Worm (Caenorhabditis elegans) whole organism, late embryonic: ENCODE measurements around the gene K12H6.7.

Experiments
- F13H6.1 ChIP-seq: sonication (generic microtip); optimal IDR thresholded peaks from 2 replicates; lab custom pipeline; 2016; ENCODE audit warnings: missing genetic modification characterization, missing compliant biosample characterization
- K02D7.2 ChIP-seq: sonication (generic microtip); optimal IDR thresholded peaks from 2 replicates; lab custom pipeline; 2017; ENCODE audit warnings: mild to moderate bottlenecking, missing genetic modification characterization, missing compliant biosample characterization
- K09A11.1 ChIP-seq: sonication (generic microtip); optimal IDR thresholded peaks from 2 replicates; lab custom pipeline; 2017; ENCODE audit warnings: antibody characterized with exemption, mild to moderate bottlenecking, missing genetic modification characterization, missing compliant biosample characterization; ENCODE audit not compliant: insufficient read depth
- Y22D7AL.16 ChIP-seq: sonication (generic microtip); optimal IDR thresholded peaks from 2 replicates; lab custom pipeline; 2016; ENCODE audit warnings: missing genetic modification characterization, missing compliant biosample characterization
- ahr-1 ChIP-seq: sonication (generic microtip); optimal IDR thresholded peaks from 2 replicates; lab custom pipeline; 2016; ENCODE audit warnings: missing genetic modification characterization, missing compliant biosample characterization
- ama-1 ChIP-seq: fragments of 150-350 bp; optimal IDR thresholded peaks from 2 replicates; lab custom pipeline; 2014
- ceh-18 ChIP-seq: sonication (generic microtip); optimal IDR thresholded peaks from 2 replicates; lab custom pipeline; 2016; ENCODE audit warnings: missing genetic modification characterization, missing compliant biosample characterization
- ceh-19 ChIP-seq: fragments of 200-800 bp; sonication (Bioruptor generic); optimal IDR thresholded peaks from 2 replicates; lab custom pipeline; 2018; ENCODE audit warnings: mild to moderate bottlenecking, missing genetic modification characterization, missing compliant biosample characterization
- ceh-2 ChIP-seq: sonication (generic microtip); optimal IDR thresholded peaks from 2 replicates; lab custom pipeline; 2016; ENCODE audit warnings: missing genotype, missing genetic modification characterization, missing compliant biosample characterization
- ceh-22 ChIP-seq: sonication (generic microtip); optimal IDR thresholded peaks from 2 replicates; lab custom pipeline; 2017; ENCODE audit warnings: missing biosample characterization, missing genetic modification characterization
- ceh-24 ChIP-seq: sonication (generic microtip); optimal IDR thresholded peaks from 2 replicates; lab custom pipeline; 2016; ENCODE audit warnings: mild to moderate bottlenecking, missing genetic modification characterization, missing compliant biosample characterization
- ceh-31 ChIP-seq: sonication (generic microtip); optimal IDR thresholded peaks from 2 replicates; lab custom pipeline; 2016; ENCODE audit warnings: missing genetic modification characterization, missing compliant biosample characterization
- ceh-48 ChIP-seq: sonication (generic microtip); optimal IDR thresholded peaks from 2 replicates; lab custom pipeline; 2016; ENCODE audit warnings: missing genetic modification characterization, inconsistent platforms, missing compliant biosample characterization
- ceh-6 ChIP-seq: fragments of 200-800 bp; sonication (Bioruptor generic); optimal IDR thresholded peaks from 2 replicates; lab custom pipeline; 2018; ENCODE audit warnings: mild to moderate bottlenecking, missing genetic modification characterization, missing compliant biosample characterization
- che-1 ChIP-seq: sonication (generic microtip); optimal IDR thresholded peaks from 2 replicates; lab custom pipeline; 2016; ENCODE audit warnings: mild to moderate bottlenecking, missing genetic modification characterization, missing compliant biosample characterization
- dmd-4 ChIP-seq: sonication (generic microtip); optimal IDR thresholded peaks from 2 replicates; lab custom pipeline; 2016; ENCODE audit warnings: borderline replicate concordance, missing genetic modification characterization, missing compliant biosample characterization
- dve-1 ChIP-seq: sonication (generic microtip); optimal IDR thresholded peaks from 2 replicates; lab custom pipeline; 2017; ENCODE audit warnings: antibody characterized with exemption, mild to moderate bottlenecking, missing genetic modification characterization, missing compliant biosample characterization
- elt-2 ChIP-seq: sonication (generic microtip); optimal IDR thresholded peaks from 2 replicates; lab custom pipeline; 2016; ENCODE audit warnings: missing genetic modification reagents, missing genetic modification characterization, missing compliant biosample characterization
- fax-1 ChIP-seq: sonication (generic microtip); optimal IDR thresholded peaks from 2 replicates; lab custom pipeline; 2016; ENCODE audit warnings: missing genotype, missing genetic modification characterization, missing compliant biosample characterization
- fkh-6 ChIP-seq: sonication (generic microtip); optimal IDR thresholded peaks from 2 replicates; lab custom pipeline; 2016; ENCODE audit warnings: missing genetic modification characterization, missing compliant biosample characterization
- gmeb-2 ChIP-seq: sonication (generic microtip); optimal IDR thresholded peaks from 2 replicates; lab custom pipeline; 2016; ENCODE audit warnings: missing genetic modification characterization, inconsistent platforms, missing compliant biosample characterization
- hlh-13 ChIP-seq: fragments of 200-800 bp; sonication (Bioruptor generic); optimal IDR thresholded peaks from 2 replicates; lab custom pipeline; 2018; ENCODE audit warnings: mild to moderate bottlenecking, missing genetic modification characterization, missing compliant biosample characterization
- hlh-15 ChIP-seq: sonication (generic microtip); optimal IDR thresholded peaks from 2 replicates; lab custom pipeline; 2016; ENCODE audit warnings: missing genetic modification characterization, missing compliant biosample characterization
- lim-6 ChIP-seq: sonication (generic microtip); optimal IDR thresholded peaks from 2 replicates; lab custom pipeline; 2016; ENCODE audit warnings: missing genetic modification characterization, missing compliant biosample characterization
- madf-2 ChIP-seq: sonication (generic microtip); optimal IDR thresholded peaks from 2 replicates; lab custom pipeline; 2017; ENCODE audit warnings: missing genetic modification characterization, missing compliant biosample characterization
- nfya-1 ChIP-seq: sonication (generic microtip); optimal IDR thresholded peaks from 2 replicates; lab custom pipeline; 2017; ENCODE audit warnings: missing genetic modification characterization, mild to moderate bottlenecking, missing compliant biosample characterization, antibody characterized with exemption, moderate library complexity
- nhr-232 ChIP-seq: sonication (generic microtip); optimal IDR thresholded peaks from 2 replicates; lab custom pipeline; 2016; ENCODE audit warnings: missing genetic modification characterization, missing compliant biosample characterization
- npax-4 ChIP-seq: sonication (generic microtip); optimal IDR thresholded peaks from 2 replicates; lab custom pipeline; 2016; ENCODE audit warnings: missing genetic modification characterization, missing compliant biosample characterization
- odd-2 ChIP-seq: sonication (generic microtip); optimal IDR thresholded peaks from 2 replicates; lab custom pipeline; 2017; ENCODE audit warnings: antibody characterized with exemption, mild to moderate bottlenecking, missing genetic modification characterization, missing compliant biosample characterization
- pag-3 ChIP-seq: sonication (generic microtip); optimal IDR thresholded peaks from 2 replicates; lab custom pipeline; 2016; ENCODE audit warnings: missing compliant biosample characterization, missing genetic modification characterization, borderline replicate concordance
- pax-1 ChIP-seq: fragments of 150-350 bp; optimal IDR thresholded peaks from 2 replicates; lab custom pipeline; 2014; ENCODE audit warnings: missing biosample characterization, missing genetic modification characterization
- pros-1 ChIP-seq: fragments of 150-350 bp; optimal IDR thresholded peaks from 2 replicates; lab custom pipeline; 2014; ENCODE audit warnings: missing biosample characterization, missing genetic modification reagents, missing genetic modification characterization
- ref-2 ChIP-seq: sonication (generic microtip); optimal IDR thresholded peaks from 2 replicates; lab custom pipeline; 2016; ENCODE audit warnings: missing genetic modification characterization, missing compliant biosample characterization
- sdc-2 ChIP-seq: sonication (generic microtip); optimal IDR thresholded peaks from 2 replicates; lab custom pipeline; 2016; ENCODE audit warnings: missing genotype, missing genetic modification characterization, missing compliant biosample characterization
- sox-2 ChIP-seq: fragments of 200-800 bp; sonication (Bioruptor generic); IDR thresholded peaks from 2 replicates; pipeline ENCODE4 v1.3.6; 2022; ENCODE audit warnings: missing genetic modification reagents, missing genetic modification characterization, missing compliant biosample characterization
- sox-4 ChIP-seq: sonication (generic microtip); optimal IDR thresholded peaks from 2 replicates; lab custom pipeline; 2017; ENCODE audit warnings: mild to moderate bottlenecking, missing genetic modification characterization, inconsistent platforms, missing compliant biosample characterization
- syd-9 ChIP-seq: sonication (generic microtip); optimal IDR thresholded peaks from 2 replicates; lab custom pipeline; 2016; ENCODE audit warnings: mild to moderate bottlenecking, missing genetic modification characterization, moderate library complexity, missing compliant biosample characterization
- tbx-2 ChIP-seq: sonication (generic microtip); optimal IDR thresholded peaks from 2 replicates; lab custom pipeline; 2016; ENCODE audit warnings: missing genetic modification characterization, missing compliant biosample characterization
- tbx-7 ChIP-seq: sonication (generic microtip); optimal IDR thresholded peaks from 2 replicates; lab custom pipeline; 2016; ENCODE audit warnings: missing genotype, missing genetic modification characterization, missing compliant biosample characterization
- ttx-3 ChIP-seq: sonication (generic microtip); optimal IDR thresholded peaks from 2 replicates; lab custom pipeline; 2016; ENCODE audit warnings: missing genetic modification reagents, missing genetic modification characterization, missing compliant biosample characterization
- unc-3 ChIP-seq, 2 experiments: fragments of 200-800 bp in 1 of 2; sonication (Bioruptor generic) in 1 of 2; sonication (generic microtip) in 1 of 2; conservative IDR thresholded peaks in 1 of 2; optimal IDR thresholded peaks in 1 of 2; 2 replicates each; pipeline versions ENCODE4 v1.3.6 to Lab custom; 2016 to 2022; ENCODE audit warnings: missing compliant biosample characterization in 2 of 2, missing genetic modification characterization in 2 of 2, missing genetic modification reagents in 1 of 2
- unc-86 ChIP-seq: sonication (generic microtip); optimal IDR thresholded peaks from 2 replicates; lab custom pipeline; 2016; ENCODE audit warnings: missing genetic modification characterization, missing compliant biosample characterization
- zip-5 ChIP-seq: sonication (generic microtip); optimal IDR thresholded peaks from 2 replicates; lab custom pipeline; 2016; ENCODE audit warnings: missing genetic modification characterization, missing compliant biosample characterization

K12H6.7 gene

DNA sequence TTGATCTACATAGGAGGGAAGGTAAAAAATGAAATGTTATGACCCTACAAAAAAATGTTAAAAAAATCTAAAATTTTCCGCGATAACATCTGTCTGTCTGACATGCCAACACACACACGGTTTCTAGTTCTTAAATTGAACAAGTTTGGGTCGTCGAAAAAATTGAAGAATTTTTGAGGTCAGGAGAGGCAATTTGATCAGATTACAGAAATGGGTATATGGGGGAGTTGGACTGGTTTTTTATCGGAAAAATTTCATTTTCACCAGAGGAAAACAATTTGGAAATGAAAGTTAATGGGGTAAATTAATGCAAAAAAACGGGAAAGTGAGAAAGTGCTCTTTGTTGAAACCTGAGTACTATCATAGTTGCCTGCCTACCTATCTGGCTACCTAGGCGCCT is 17.0 kb upstream of the K12H6.7 start:
- TF ChIP-seq ahr-1 (no peak), unc-86 (no peak), ref-2 (no peak), ceh-24 (tag; lab: Kevin White, UChicago) (no peak), nfya-1 (tag; lab: Kevin White, UChicago) (no peak), pag-3 (tag; lab: Kevin White, UChicago) (no peak), sox-2 (GFP tag; lab: Robert Waterston, UW) (no peak), ttx-3 (no peak), gmeb-2 (tag; lab: Kevin White, UChicago) (no peak), F13H6.1 (tag; lab: Kevin White, UChicago) (no peak), ama-1 (lab: Kevin White, UChicago) (no peak), ceh-19 (GFP tag; lab: Kevin White, UChicago) (no peak), K09A11.1 (no peak), nhr-232 (no peak)

DNA sequence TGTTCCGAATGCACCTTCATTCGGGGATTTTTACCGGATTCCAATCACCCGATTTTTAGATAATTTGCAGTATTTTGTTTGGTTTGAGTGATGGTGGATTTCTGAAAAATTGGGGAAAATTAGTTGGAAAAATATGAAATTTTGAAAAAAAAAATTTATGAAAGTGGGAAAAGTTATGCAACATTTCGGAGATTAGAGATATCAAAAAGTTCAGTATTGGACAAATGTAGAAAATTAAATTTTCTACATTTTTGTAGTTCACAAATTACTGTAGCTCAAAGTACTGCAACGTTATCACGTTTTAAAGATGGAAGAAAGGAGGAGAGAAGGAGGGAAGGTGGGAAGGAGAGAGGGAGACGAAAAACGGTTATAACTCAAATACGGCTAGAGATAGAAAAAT is 15.7 kb upstream of the K12H6.7 start, which contains the start of gene ptc-3:
Gene ptc-3 (minus strand): TSS at position 101 of the 400 bp plus-strand sequence.
- TF ChIP-seq ceh-31 (tag; lab: Kevin White, UChicago): no peak
- TF ChIP-seq sdc-2 (tag; lab: Kevin White, UChicago): no peak
- TF ChIP-seq fax-1 (tag; lab: Kevin White, UChicago): no peak
- TF ChIP-seq syd-9 (tag; lab: Kevin White, UChicago): no peak
- TF ChIP-seq ceh-6 (GFP tag; lab: Kevin White, UChicago): no peak
- no peak for TF ChIP-seq ttx-3
- TF ChIP-seq ama-1 (lab: Kevin White, UChicago): no peak

- TF ChIP-seq dve-1 (tag; lab: Kevin White, UChicago) (peak; percentile 94), ceh-6 (GFP tag; lab: Kevin White, UChicago) (no peak), lim-6 (tag; lab: Kevin White, UChicago) (no peak), fax-1 (tag; lab: Kevin White, UChicago) (no peak)
Observed at ce11 chrII:2846552-2846951, 9.8 kb upstream of the K12H6.7 start.

DNA sequence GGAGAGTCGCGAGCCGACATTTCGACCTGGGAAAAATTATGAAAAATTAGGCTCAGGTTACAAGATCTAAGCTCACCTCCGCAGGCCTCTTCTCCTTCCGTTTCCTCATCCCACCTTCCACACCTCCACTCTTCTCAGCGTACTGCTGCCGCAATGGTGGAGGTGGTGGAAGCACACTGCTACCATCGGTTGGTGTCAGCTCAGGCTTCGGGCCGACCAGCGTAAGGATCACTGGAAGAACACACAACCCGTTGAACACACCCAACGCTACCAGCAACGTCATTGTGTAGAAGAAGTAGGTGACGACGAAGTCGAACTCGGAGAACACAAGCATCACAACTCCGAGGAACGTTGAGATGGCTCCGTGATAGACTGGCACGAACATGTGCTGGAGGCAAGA is 8.9 kb upstream of the K12H6.7 start:
- no peak for TF ChIP-seq Y22D7AL.16 (tag; lab: Kevin White, UChicago)
- no peak for TF ChIP-seq hlh-15 (tag; lab: Kevin White, UChicago)
- TF ChIP-seq npax-4 (tag; lab: Kevin White, UChicago): no peak
- TF ChIP-seq che-1 (tag; lab: Kevin White, UChicago): no peak
- no peak for TF ChIP-seq madf-2 (tag; lab: Kevin White, UChicago)
- no peak for TF ChIP-seq tbx-7 (tag; lab: Kevin White, UChicago)
- no peak for TF ChIP-seq unc-3 (GFP tag; conservative IDR thresholded peaks at IDR 0.05; lab: Robert Waterston, UW)
- no peak for TF ChIP-seq unc-3 (tag; optimal IDR thresholded peaks at IDR 0.05; lab: Kevin White, UChicago)
- no peak for TF ChIP-seq K09A11.1
- TF ChIP-seq elt-2 (tag; lab: Kevin White, UChicago): no peak
- no peak for TF ChIP-seq ceh-24 (tag; lab: Kevin White, UChicago)
- TF ChIP-seq zip-5: no peak
- no peak for TF ChIP-seq gmeb-2 (tag; lab: Kevin White, UChicago)
- TF ChIP-seq ceh-18 (tag; lab: Kevin White, UChicago): no peak
- TF ChIP-seq dmd-4: no peak
- no peak for TF ChIP-seq ahr-1
- TF ChIP-seq, all 69 proteins: peak for 0

DNA sequence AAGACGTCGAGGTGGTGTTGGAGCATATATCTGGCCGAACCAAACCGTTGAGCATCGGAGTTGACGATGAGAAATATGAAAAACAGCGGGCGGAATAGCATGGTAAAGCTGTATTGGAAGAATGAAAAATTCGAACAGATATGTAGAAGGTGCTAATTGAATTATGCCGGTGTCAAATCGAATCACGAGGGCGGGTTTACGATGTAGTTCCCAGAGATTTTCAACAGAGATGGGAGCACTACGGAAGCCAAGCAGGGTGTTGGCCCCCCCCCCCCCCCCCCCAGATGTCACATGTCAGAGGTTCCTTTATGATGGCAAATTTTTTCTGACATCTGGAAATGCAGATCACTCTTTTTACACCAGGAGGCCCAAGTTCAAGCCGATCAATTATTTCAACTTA is 6.3 kb upstream of the K12H6.7 start, which contains the start of gene Y110A2AL.7:
Gene Y110A2AL.7 (minus strand): TSS at position 101 of the 400 bp plus-strand sequence.
- TF ChIP-seq fkh-6: no peak
- no peak for TF ChIP-seq K02D7.2
- no peak for TF ChIP-seq tbx-2 (tag; lab: Kevin White, UChicago)
- TF ChIP-seq ahr-1: no peak
- TF ChIP-seq nfya-1 (tag; lab: Kevin White, UChicago): no peak
- TF ChIP-seq tbx-7 (tag; lab: Kevin White, UChicago): no peak
- TF ChIP-seq pax-1: no peak
- TF ChIP-seq pros-1 (tag; lab: Kevin White, UChicago): no peak
- no peak for TF ChIP-seq odd-2
- TF ChIP-seq npax-4 (tag; lab: Kevin White, UChicago): no peak
- TF ChIP-seq hlh-15 (tag; lab: Kevin White, UChicago): no peak
- no peak for TF ChIP-seq pag-3 (tag; lab: Kevin White, UChicago)
- TF ChIP-seq ceh-2 (tag; lab: Kevin White, UChicago): no peak
- TF ChIP-seq ceh-24 (tag; lab: Kevin White, UChicago): no peak
- TF ChIP-seq ceh-48: no peak
- no peak for TF ChIP-seq hlh-13
- TF ChIP-seq ama-1 (lab: Kevin White, UChicago): no peak
- no peak for TF ChIP-seq ceh-22
- TF ChIP-seq sox-4 (tag; lab: Kevin White, UChicago): no peak
